Worm (Caenorhabditis elegans): ENCODE results near the gene sulp-3.

Gene sulp-3

ce11 chrX:8367553-8367952 lies 40.6 kb downstream of the sulp-3 start, which contains the start of gene F40B5.2:
TSS of gene F40B5.2 (plus strand) at chrX:8367853.
- no peak for TF ChIP-seq mbf-1 (tag; optimal IDR thresholded peaks at IDR 0.05)
- no peak for TF ChIP-seq sma-3 (GFP tag; optimal IDR thresholded peaks at IDR 0.05)
- no peak for TF ChIP-seq nhr-10 (tag; optimal IDR thresholded peaks at IDR 0.05)
- no peak for TF ChIP-seq elt-1 (tag; optimal IDR thresholded peaks at IDR 0.05)
- TF ChIP-seq nhr-6 (tag; optimal IDR thresholded peaks at IDR 0.05) = no peak
- TF ChIP-seq zag-1 (tag; optimal IDR thresholded peaks at IDR 0.05) = no peak
- no peak for TF ChIP-seq R02D3.7 (tag; optimal IDR thresholded peaks at IDR 0.05)
- no peak for TF ChIP-seq egl-27 (tag; optimal IDR thresholded peaks at IDR 0.05)
- TF ChIP-seq blmp-1 (tag; optimal IDR thresholded peaks at IDR 0.05; ENCODE audit: insufficient read depth) = no peak
- no peak for TF ChIP-seq dmd-4 (tag; optimal IDR thresholded peaks at IDR 0.05)
- no peak for TF ChIP-seq nhr-237 (tag; optimal IDR thresholded peaks at IDR 0.05)
- TF ChIP-seq C34F6.9 (tag; optimal IDR thresholded peaks at IDR 0.05) = no peak
- TF ChIP-seq nhr-25 (tag; optimal IDR thresholded peaks at IDR 0.05) = no peak

DNA sequence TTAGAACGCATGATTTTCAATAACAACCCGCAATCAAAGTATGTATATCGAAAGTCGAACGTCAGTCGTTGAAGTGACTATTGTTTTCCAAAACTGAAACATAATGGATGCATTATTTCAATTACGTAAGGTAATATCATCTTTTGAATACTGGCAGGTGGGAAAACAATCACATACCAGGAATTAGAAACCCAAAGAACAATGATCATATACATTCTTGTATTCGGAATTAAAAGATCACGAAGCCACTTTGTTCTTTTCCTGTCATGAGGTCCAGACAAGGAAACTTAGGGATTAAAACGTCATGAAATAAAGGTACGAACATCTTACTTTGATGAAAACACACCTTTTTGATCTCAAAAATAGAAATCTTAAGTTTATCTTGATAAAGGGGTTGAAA lies 45.8 kb downstream of the sulp-3 start:
- TF ChIP-seq mbf-1 (tag; optimal IDR thresholded peaks at IDR 0.05) = no peak
- TF ChIP-seq ztf-11 (tag; optimal IDR thresholded peaks at IDR 0.05) = no peak
- TF ChIP-seq nhr-12 (tag; optimal IDR thresholded peaks at IDR 0.05) = no peak
- no peak for TF ChIP-seq nhr-129 (tag; optimal IDR thresholded peaks at IDR 0.05)
- no peak for TF ChIP-seq nhr-11 (tag; optimal IDR thresholded peaks at IDR 0.05)
- TF ChIP-seq C34F6.9 (tag; optimal IDR thresholded peaks at IDR 0.05) = no peak
- no peak for TF ChIP-seq egl-27 (tag; optimal IDR thresholded peaks at IDR 0.05)
- TF ChIP-seq ZK546.5 (tag; optimal IDR thresholded peaks at IDR 0.05) = no peak
- TF ChIP-seq sma-3 (GFP tag; optimal IDR thresholded peaks at IDR 0.05) = no peak
- no peak for TF ChIP-seq nhr-23 (tag; optimal IDR thresholded peaks at IDR 0.05)
- no peak for TF ChIP-seq fos-1 (tag; optimal IDR thresholded peaks at IDR 0.05)
- TF ChIP-seq Y55F3AM.14 (GFP tag; optimal IDR thresholded peaks at IDR 0.05) = no peak
- TF ChIP-seq snpc-4 (tag; optimal IDR thresholded peaks at IDR 0.05) = no peak
- no peak for TF ChIP-seq ztf-4 (tag; optimal IDR thresholded peaks at IDR 0.05)

DNA sequence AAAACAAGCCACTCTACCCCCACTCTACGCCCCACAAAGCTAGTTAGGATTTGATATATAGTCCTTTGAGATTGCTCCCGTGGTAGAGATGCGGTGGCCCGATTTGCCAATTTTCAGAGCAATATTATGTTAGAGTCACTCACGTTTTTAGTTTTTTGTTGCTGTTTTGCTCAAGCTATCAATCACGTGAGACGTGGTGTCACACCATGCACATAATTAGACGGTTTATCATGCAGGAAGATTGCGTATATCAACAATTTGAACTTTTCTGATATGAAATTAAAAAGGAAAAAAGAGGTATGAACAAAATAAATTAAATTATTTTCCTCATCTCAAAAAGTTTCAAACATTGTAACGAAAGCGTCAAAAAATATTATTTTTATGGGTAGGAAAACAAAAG lies 51.9 kb downstream of the sulp-3 start:
- TF ChIP-seq skn-1 (tag; optimal IDR thresholded peaks at IDR 0.05) (no peak), crh-2 (tag; optimal IDR thresholded peaks at IDR 0.05) (peak; percentile 7)

ce11 chrX:8355350-8355749 lies 52.8 kb downstream of the sulp-3 start:
- TF ChIP-seq ceh-82 (tag; optimal IDR thresholded peaks at IDR 0.05) = no peak
- TF ChIP-seq crh-2 (tag; optimal IDR thresholded peaks at IDR 0.05) = peak; percentile 61
- TF ChIP-seq nhr-25 (tag; optimal IDR thresholded peaks at IDR 0.05) = no peak
- TF ChIP-seq nhr-12 (tag; optimal IDR thresholded peaks at IDR 0.05) = no peak
- peak; percentile 83 for TF ChIP-seq fos-1 (tag; optimal IDR thresholded peaks at IDR 0.05)
- TF ChIP-seq sma-9 (GFP tag; optimal IDR thresholded peaks at IDR 0.05) = peak; percentile 29
- no peak for TF ChIP-seq sma-9 (tag; optimal IDR thresholded peaks at IDR 0.05)

DNA sequence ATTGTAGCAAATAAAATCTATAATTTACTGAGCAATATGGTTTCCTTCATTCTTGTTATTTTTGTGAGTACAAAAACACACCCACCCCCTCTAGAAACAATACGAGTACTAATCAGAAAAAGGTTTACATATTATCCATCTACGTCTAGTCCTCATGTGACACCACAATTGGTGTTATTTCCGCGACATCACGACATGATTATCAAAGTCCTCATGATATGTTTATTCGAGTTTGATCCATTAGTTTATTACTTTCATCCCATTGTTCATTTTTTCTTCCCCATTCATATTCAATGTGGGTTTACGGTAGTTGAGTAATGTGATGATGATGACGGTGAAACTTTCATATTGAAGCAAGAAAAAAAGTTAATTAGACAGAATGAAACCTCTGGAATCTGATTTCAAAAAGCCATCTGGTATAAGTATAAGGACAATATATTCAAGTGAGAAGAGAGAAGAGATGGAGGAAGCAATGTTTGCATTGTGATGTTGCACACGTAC lies 53.8 kb downstream of the sulp-3 start:
- no peak for TF ChIP-seq sma-9 (GFP tag; optimal IDR thresholded peaks at IDR 0.05)
- TF ChIP-seq sma-9 (tag; optimal IDR thresholded peaks at IDR 0.05) = no peak
- no peak for TF ChIP-seq ztf-4 (tag; optimal IDR thresholded peaks at IDR 0.05)
- TF ChIP-seq zag-1 (tag; optimal IDR thresholded peaks at IDR 0.05) = no peak
- no peak for TF ChIP-seq crh-2 (tag; optimal IDR thresholded peaks at IDR 0.05)
- TF ChIP-seq sem-4 (tag; optimal IDR thresholded peaks at IDR 0.05) = no peak
- no peak for TF ChIP-seq unc-55 (GFP tag; optimal IDR thresholded peaks at IDR 0.05)
- no peak for TF ChIP-seq ztf-11 (tag; optimal IDR thresholded peaks at IDR 0.05)
- no peak for TF ChIP-seq Y55F3AM.14 (GFP tag; optimal IDR thresholded peaks at IDR 0.05)
- TF ChIP-seq nhr-12 (tag; optimal IDR thresholded peaks at IDR 0.05) = no peak
- TF ChIP-seq dmd-4 (tag; optimal IDR thresholded peaks at IDR 0.05) = no peak
- TF ChIP-seq aly-2 (tag; optimal IDR thresholded peaks at IDR 0.05) = no peak
- TF ChIP-seq lsy-2 (tag; optimal IDR thresholded peaks at IDR 0.05) = no peak
- no peak for TF ChIP-seq F13H6.1 (tag; optimal IDR thresholded peaks at IDR 0.05)
- no peak for TF ChIP-seq ceh-16 (tag; optimal IDR thresholded peaks at IDR 0.05)
- no peak for TF ChIP-seq elt-3 (tag; optimal IDR thresholded peaks at IDR 0.05)
- TF ChIP-seq lin-11 (tag; optimal IDR thresholded peaks at IDR 0.05) = no peak
